Worm (Caenorhabditis elegans) whole organism, L2 larva: ENCODE results near the gene ace-3.

Experiments used
- aly-2 ChIP-seq: fragments of 150-350 bp; optimal IDR thresholded peaks from 2 replicates; lab custom pipeline; 2014; ENCODE audit warnings: missing biosample characterization, missing genetic modification characterization
- elt-3 ChIP-seq: sonication (generic microtip); optimal IDR thresholded peaks from 2 replicates; lab custom pipeline; 2017; ENCODE audit warnings: missing biosample characterization, missing genetic modification characterization
- lin-13 ChIP-seq: fragments of 150-350 bp; optimal IDR thresholded peaks from 2 replicates; lab custom pipeline; 2014; ENCODE audit warnings: missing biosample characterization, missing genetic modification reagents, missing genetic modification characterization
- lin-39 ChIP-seq: fragments of 150-350 bp; optimal IDR thresholded peaks from 2 replicates; lab custom pipeline; 2014; ENCODE audit warnings: missing biosample characterization, missing genetic modification reagents, missing genetic modification characterization
- mdl-1 ChIP-seq, 2 experiments: fragments of 150-350 bp in 1 of 2; sonication (generic microtip) in 1 of 2; optimal IDR thresholded peaks; 2 replicates each; lab custom pipeline; 2017; ENCODE audit warnings: missing biosample characterization in 2 of 2, missing genetic modification characterization in 2 of 2
- nhr-237 ChIP-seq: fragments of 150-350 bp; optimal IDR thresholded peaks from 2 replicates; lab custom pipeline; 2014; ENCODE audit warnings: missing biosample characterization, missing genetic modification characterization
- nhr-77 ChIP-seq: fragments of 150-350 bp; optimal IDR thresholded peaks from 2 replicates; lab custom pipeline; 2014; ENCODE audit warnings: missing biosample characterization, missing genetic modification characterization
- unc-62 ChIP-seq: fragments of 150-350 bp; optimal IDR thresholded peaks from 2 replicates; lab custom pipeline; 2014; ENCODE audit warnings: missing biosample characterization, missing genetic modification reagents, missing genetic modification characterization
- ztf-4 ChIP-seq: fragments of 150-350 bp; optimal IDR thresholded peaks from 2 replicates; lab custom pipeline; 2014; ENCODE audit warnings: missing biosample characterization, missing genetic modification characterization

ce11 chrII:14195931-14196330 is 9.5 kb upstream of the ace-3 start:
- TF ChIP-seq lin-13 (GFP tag; lab: Kevin White, UChicago), result no peak
- TF ChIP-seq ztf-4 (tag; lab: Kevin White, UChicago), result no peak
- TF ChIP-seq mdl-1 (tag; optimal IDR thresholded peaks at IDR 0.05; lab: Kevin White, UChicago), result no peak
- no peak for TF ChIP-seq nhr-237 (tag; lab: Kevin White, UChicago)
- TF ChIP-seq elt-3 (tag; lab: Kevin White, UChicago), result no peak
- TF ChIP-seq nhr-77 (tag; lab: Kevin White, UChicago), result no peak
- TF ChIP-seq lin-39 (tag; lab: Kevin White, UChicago), result no peak
- TF ChIP-seq aly-2 (tag; lab: Kevin White, UChicago), result no peak
- no peak for TF ChIP-seq unc-62 (GFP tag; lab: Kevin White, UChicago)
